Worm (Caenorhabditis elegans) whole organism, early embryonic: ENCODE data around the gene F53A2.3.

ENCODE experiments used
- B0310.2 ChIP-seq: sonication (generic microtip); optimal IDR thresholded peaks from 2 replicates; lab custom pipeline; 2016; ENCODE audit warnings: mild to moderate bottlenecking, missing genetic modification characterization, missing compliant biosample characterization
- F13C5.2 ChIP-seq: sonication (generic microtip); optimal IDR thresholded peaks from 2 replicates; lab custom pipeline; 2017; ENCODE audit warnings: mild to moderate bottlenecking, missing genetic modification characterization, inconsistent platforms, missing compliant biosample characterization
- aly-1 ChIP-seq: sonication (generic microtip); optimal IDR thresholded peaks from 2 replicates; lab custom pipeline; 2016; ENCODE audit warnings: missing genetic modification characterization, missing compliant biosample characterization
- ama-1 ChIP-seq: fragments of 150-350 bp; optimal IDR thresholded peaks from 2 replicates; lab custom pipeline; 2014
- ceh-13 ChIP-seq: fragments of 200-800 bp; sonication (Bioruptor generic); optimal IDR thresholded peaks from 2 replicates; lab custom pipeline; 2018; ENCODE audit warnings: mild to moderate bottlenecking, missing genetic modification characterization, missing compliant biosample characterization
- ceh-36 ChIP-seq: sonication (generic microtip); optimal IDR thresholded peaks from 2 replicates; lab custom pipeline; 2016; ENCODE audit warnings: missing genetic modification characterization, inconsistent platforms, missing compliant biosample characterization
- ets-7 ChIP-seq: sonication (generic microtip); optimal IDR thresholded peaks from 2 replicates; lab custom pipeline; 2016; ENCODE audit warnings: missing genotype, missing genetic modification characterization, missing compliant biosample characterization
- flt-1 ChIP-seq: fragments of 200-800 bp; sonication (Bioruptor generic); IDR thresholded peaks from 2 replicates; pipeline ENCODE4 v1.3.6; 2022; ENCODE audit warnings: missing genetic modification characterization, missing compliant biosample characterization
- hmbx-1 ChIP-seq: sonication (generic microtip); optimal IDR thresholded peaks from 2 replicates; lab custom pipeline; 2016; ENCODE audit warnings: mild to moderate bottlenecking, missing genetic modification characterization, missing compliant biosample characterization
- hmg-4 ChIP-seq: fragments of 200-800 bp; sonication (Bioruptor generic); optimal IDR thresholded peaks from 2 replicates; lab custom pipeline; 2018; ENCODE audit warnings: mild to moderate bottlenecking, missing genetic modification characterization, missing compliant biosample characterization
- hnd-1 ChIP-seq: sonication (generic microtip); optimal IDR thresholded peaks from 2 replicates; lab custom pipeline; 2016; ENCODE audit warnings: missing genetic modification characterization, missing compliant biosample characterization
- pes-1 ChIP-seq: fragments of 200-800 bp; sonication (Bioruptor generic); IDR thresholded peaks from 2 replicates; pipeline ENCODE4 v1.3.6; 2022; ENCODE audit warnings: missing genetic modification reagents, missing genetic modification characterization, missing compliant biosample characterization
- scrt-1 ChIP-seq: fragments of 200-800 bp; sonication (Bioruptor generic); IDR thresholded peaks from 2 replicates; pipeline ENCODE4 v1.3.6; 2022; ENCODE audit warnings: missing genetic modification characterization, missing compliant biosample characterization
- sea-1 ChIP-seq: fragments of 200-800 bp; sonication (Bioruptor generic); conservative IDR thresholded peaks from 2 replicates; pipeline ENCODE4 v1.3.6; 2022; ENCODE audit warnings: missing genetic modification characterization, missing compliant biosample characterization
- tbx-11 ChIP-seq: fragments of 200-800 bp; sonication (Bioruptor generic); IDR thresholded peaks from 2 replicates; pipeline ENCODE4 v1.3.6; 2022; ENCODE audit warnings: missing genetic modification characterization, missing compliant biosample characterization
- tbx-37 ChIP-seq: fragments of 200-800 bp; sonication (Bioruptor generic); conservative IDR thresholded peaks from 2 replicates; pipeline ENCODE4 v1.3.6; 2022; ENCODE audit warnings: missing genetic modification reagents, missing genetic modification characterization, missing compliant biosample characterization
- tra-4 ChIP-seq: sonication (generic microtip); optimal IDR thresholded peaks from 2 replicates; lab custom pipeline; 2017; ENCODE audit warnings: missing genetic modification characterization, missing compliant biosample characterization

Gene F53A2.3

ce11 chrIII:13380196-13380595 is 40.6 kb upstream of the F53A2.3 start, which contains the start of gene T03F6.6:
Gene T03F6.6, minus strand, starts transcription at chrIII:13380296.
- no peak for TF ChIP-seq ama-1 (lab: Kevin White, UChicago)
- TF ChIP-seq pes-1 (GFP tag; lab: Robert Waterston, UW) = no peak
- no peak for TF ChIP-seq tbx-11 (GFP tag; lab: Robert Waterston, UW)
- TF ChIP-seq F13C5.2 (tag; lab: Kevin White, UChicago) = no peak
- TF ChIP-seq tbx-37 (GFP tag; lab: Robert Waterston, UW) = no peak
- TF ChIP-seq ceh-13 (GFP tag; lab: Kevin White, UChicago) = no peak
- no peak for TF ChIP-seq scrt-1 (GFP tag; lab: Robert Waterston, UW)
- no peak for TF ChIP-seq B0310.2 (tag; lab: Kevin White, UChicago)
- TF ChIP-seq aly-1 (tag; lab: Kevin White, UChicago) = no peak
- TF ChIP-seq hmg-4 (GFP tag; lab: Kevin White, UChicago) = no peak
- no peak for TF ChIP-seq ceh-36 (tag; lab: Kevin White, UChicago)
- no peak for TF ChIP-seq tra-4 (tag; lab: Kevin White, UChicago)
- TF ChIP-seq ets-7 (tag; lab: Kevin White, UChicago) = no peak
- no peak for TF ChIP-seq sea-1 (GFP tag; lab: Robert Waterston, UW)

ce11 chrIII:13378242-13378641 is 38.7 kb upstream of the F53A2.3 start, which contains the start of gene T03F6.10:
Gene T03F6.10, minus strand, starts transcription at chrIII:13378342.
- TF ChIP-seq tra-4 (tag; lab: Kevin White, UChicago) = no peak
- no peak for TF ChIP-seq ets-7 (tag; lab: Kevin White, UChicago)
- TF ChIP-seq F13C5.2 (tag; lab: Kevin White, UChicago) = no peak
- no peak for TF ChIP-seq scrt-1 (GFP tag; lab: Robert Waterston, UW)
- TF ChIP-seq B0310.2 (tag; lab: Kevin White, UChicago) = no peak
- no peak for TF ChIP-seq ceh-13 (GFP tag; lab: Kevin White, UChicago)
- no peak for TF ChIP-seq pes-1 (GFP tag; lab: Robert Waterston, UW)
- TF ChIP-seq ama-1 (lab: Kevin White, UChicago) = no peak
- TF ChIP-seq hmbx-1 (tag; lab: Kevin White, UChicago) = no peak
- no peak for TF ChIP-seq ceh-36 (tag; lab: Kevin White, UChicago)
- TF ChIP-seq tbx-11 (GFP tag; lab: Robert Waterston, UW) = no peak
- no peak for TF ChIP-seq tbx-37 (GFP tag; lab: Robert Waterston, UW)

DNA sequence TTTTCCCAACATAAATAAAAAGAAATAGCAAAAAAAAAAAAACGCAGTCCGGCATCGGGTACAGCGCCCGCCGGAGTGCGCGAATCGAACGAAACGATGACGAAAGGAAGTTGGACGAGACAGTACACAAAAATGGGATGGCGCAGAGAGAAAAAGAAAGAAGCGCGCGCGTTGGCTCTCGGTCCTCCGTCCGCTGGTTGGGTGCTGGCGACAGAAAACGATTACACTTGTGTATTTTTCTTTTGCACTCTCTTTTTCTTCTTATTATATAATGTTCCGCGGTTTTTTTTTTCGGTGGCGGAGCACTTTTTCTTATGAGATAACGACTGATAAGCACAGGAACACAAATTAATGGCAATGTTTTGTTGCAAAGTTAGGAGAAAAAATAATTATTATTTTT is 37.7 kb upstream of the F53A2.3 start:
- TF ChIP-seq ceh-13 (GFP tag; lab: Kevin White, UChicago) (no peak), F13C5.2 (tag; lab: Kevin White, UChicago) (peak; percentile 1)

DNA sequence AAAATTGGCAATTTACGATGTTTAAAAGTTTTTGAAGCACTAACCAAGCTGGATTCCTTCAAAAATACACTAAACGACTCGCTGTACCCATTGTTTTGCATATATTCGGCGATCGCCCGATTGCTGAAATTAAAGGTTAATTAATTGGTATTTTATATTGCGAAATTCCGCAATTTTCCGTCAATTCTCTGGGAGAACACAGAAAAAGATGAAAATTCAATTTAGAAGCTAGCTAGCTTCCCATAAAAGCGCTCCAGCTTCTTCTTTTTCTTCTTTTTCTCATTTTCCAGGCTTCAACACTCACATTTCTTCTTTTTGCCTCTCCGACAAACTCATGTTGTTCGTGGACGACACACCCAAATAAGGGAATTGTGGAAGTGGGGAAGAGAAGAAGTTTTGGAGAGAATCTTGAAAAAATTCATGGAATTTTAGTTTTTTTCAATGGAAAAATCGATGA is 36.8 kb upstream of the F53A2.3 start, which contains the start of gene lis-1:
lis-1 (minus strand) TSS at position 407 of the 457 bp plus-strand sequence.
- TF ChIP-seq F13C5.2 (tag; lab: Kevin White, UChicago) = no peak
- TF ChIP-seq tbx-11 (GFP tag; lab: Robert Waterston, UW) = no peak
- no peak for TF ChIP-seq B0310.2 (tag; lab: Kevin White, UChicago)
- no peak for TF ChIP-seq flt-1 (GFP tag; lab: Robert Waterston, UW)
- no peak for TF ChIP-seq pes-1 (GFP tag; lab: Robert Waterston, UW)
- TF ChIP-seq ceh-36 (tag; lab: Kevin White, UChicago) = no peak
- TF ChIP-seq hmbx-1 (tag; lab: Kevin White, UChicago) = no peak
- TF ChIP-seq tra-4 (tag; lab: Kevin White, UChicago) = no peak
- TF ChIP-seq hmg-4 (GFP tag; lab: Kevin White, UChicago) = no peak

- no peak for TF ChIP-seq sea-1 (GFP tag; lab: Robert Waterston, UW)
- TF ChIP-seq F13C5.2 (tag; lab: Kevin White, UChicago) = no peak
- no peak for TF ChIP-seq pes-1 (GFP tag; lab: Robert Waterston, UW)
- TF ChIP-seq flt-1 (GFP tag; lab: Robert Waterston, UW) = no peak
- no peak for TF ChIP-seq ceh-36 (tag; lab: Kevin White, UChicago)
- TF ChIP-seq ceh-13 (GFP tag; lab: Kevin White, UChicago) = no peak
- TF ChIP-seq aly-1 (tag; lab: Kevin White, UChicago) = no peak
- no peak for TF ChIP-seq tra-4 (tag; lab: Kevin White, UChicago)
- no peak for TF ChIP-seq ama-1 (lab: Kevin White, UChicago)
- no peak for TF ChIP-seq ets-7 (tag; lab: Kevin White, UChicago)
- no peak for TF ChIP-seq scrt-1 (GFP tag; lab: Robert Waterston, UW)
- no peak for TF ChIP-seq B0310.2 (tag; lab: Kevin White, UChicago)
- TF ChIP-seq hnd-1 (tag; lab: Kevin White, UChicago) = no peak
- TF ChIP-seq tbx-37 (GFP tag; lab: Robert Waterston, UW) = no peak
- TF ChIP-seq hmbx-1 (tag; lab: Kevin White, UChicago) = no peak
- no peak for TF ChIP-seq hmg-4 (GFP tag; lab: Kevin White, UChicago)
Observed at ce11 chrIII:13370980-13371379, 31.4 kb upstream of the F53A2.3 start, which contains the start of gene T03F6.9. Gene T03F6.9, minus strand, starts transcription at chrIII:13371080.

ce11 chrIII:13359847-13360246 is 20.3 kb upstream of the F53A2.3 start:
- TF ChIP-seq F13C5.2 (tag; lab: Kevin White, UChicago) = peak; percentile 25
- no peak for TF ChIP-seq sea-1 (GFP tag; lab: Robert Waterston, UW)
- TF ChIP-seq flt-1 (GFP tag; lab: Robert Waterston, UW) = no peak
- peak; percentile 19; the same call in 1 of the 2 replicates for TF ChIP-seq tbx-37 (GFP tag; lab: Robert Waterston, UW)
- peak; percentile 50 for TF ChIP-seq hmg-4 (GFP tag; lab: Kevin White, UChicago)

DNA sequence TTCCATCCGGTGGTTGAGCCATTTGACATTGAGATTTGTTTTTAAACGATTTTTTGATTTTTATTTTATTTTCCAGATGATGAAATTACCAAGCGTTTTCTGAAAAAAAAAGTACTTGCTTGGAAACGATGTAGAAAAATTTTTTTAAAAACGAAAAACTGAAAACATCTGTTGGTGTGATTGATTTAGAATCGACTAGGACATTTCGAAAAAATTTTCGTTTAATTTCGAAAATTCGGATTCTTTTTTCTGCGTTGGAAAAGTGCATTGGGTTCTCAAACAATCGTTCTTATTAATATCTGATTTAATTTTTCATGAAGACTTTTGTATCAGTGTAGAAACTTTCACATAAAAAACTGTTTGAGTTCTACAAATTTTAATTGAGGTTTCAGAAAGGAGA is 19.7 kb upstream of the F53A2.3 start, which contains the start of gene F53A2.9:
F53A2.9 (minus strand) TSS at position 101 of the 400 bp plus-strand sequence.
- no peak for TF ChIP-seq tra-4 (tag; lab: Kevin White, UChicago)
- no peak for TF ChIP-seq ceh-36 (tag; lab: Kevin White, UChicago)
- TF ChIP-seq B0310.2 (tag; lab: Kevin White, UChicago) = no peak
- TF ChIP-seq hmbx-1 (tag; lab: Kevin White, UChicago) = no peak
- no peak for TF ChIP-seq pes-1 (GFP tag; lab: Robert Waterston, UW)
- no peak for TF ChIP-seq tbx-37 (GFP tag; lab: Robert Waterston, UW)
- TF ChIP-seq sea-1 (GFP tag; lab: Robert Waterston, UW) = no peak
- TF ChIP-seq F13C5.2 (tag; lab: Kevin White, UChicago) = no peak
- TF ChIP-seq hmg-4 (GFP tag; lab: Kevin White, UChicago) = no peak
- no peak for TF ChIP-seq aly-1 (tag; lab: Kevin White, UChicago)
